Worm (Caenorhabditis elegans) whole organism, L2 larva: ENCODE data around the gene W10G11.2.

Experiments used
- ZK546.5 ChIP-seq: sonication (generic microtip); optimal IDR thresholded peaks from 2 replicates; lab custom pipeline; 2017; ENCODE audit warnings: missing biosample characterization, missing genetic modification characterization
- alr-1 ChIP-seq: fragments of 150-350 bp; optimal IDR thresholded peaks from 2 replicates; lab custom pipeline; 2014; ENCODE audit warnings: missing biosample characterization, missing genetic modification characterization
- elt-3 ChIP-seq: sonication (generic microtip); optimal IDR thresholded peaks from 2 replicates; lab custom pipeline; 2017; ENCODE audit warnings: missing biosample characterization, missing genetic modification characterization
- mdl-1 ChIP-seq, 2 experiments: fragments of 150-350 bp in 1 of 2; sonication (generic microtip) in 1 of 2; optimal IDR thresholded peaks; 2 replicates each; lab custom pipeline; 2017; ENCODE audit warnings: missing biosample characterization in 2 of 2, missing genetic modification characterization in 2 of 2
- nhr-11 ChIP-seq: fragments of 150-350 bp; optimal IDR thresholded peaks from 2 replicates; lab custom pipeline; 2014; ENCODE audit warnings: missing biosample characterization, missing genetic modification characterization
- nhr-6 ChIP-seq: fragments of 150-350 bp; optimal IDR thresholded peaks from 2 replicates; lab custom pipeline; 2014; ENCODE audit warnings: missing biosample characterization, missing genetic modification characterization
- nhr-77 ChIP-seq: fragments of 150-350 bp; optimal IDR thresholded peaks from 2 replicates; lab custom pipeline; 2014; ENCODE audit warnings: missing biosample characterization, missing genetic modification characterization
- peb-1 ChIP-seq: fragments of 150-350 bp; optimal IDR thresholded peaks from 2 replicates; lab custom pipeline; 2014; ENCODE audit warnings: missing biosample characterization, missing genetic modification characterization
- skn-1 ChIP-seq: sonication (generic microtip); optimal IDR thresholded peaks from 2 replicates; lab custom pipeline; 2017; ENCODE audit warnings: missing biosample characterization, missing genetic modification characterization

ce11 chrII:3560592-3560991 is 869 bp downstream of the W10G11.2 start, which contains the start of gene W10G11.1:
- no peak for TF ChIP-seq peb-1
- TF ChIP-seq nhr-6 (tag; lab: Kevin White, UChicago) = no peak
- TF ChIP-seq nhr-77 (tag; lab: Kevin White, UChicago) = no peak
- TF ChIP-seq nhr-11 (tag; lab: Kevin White, UChicago) = no peak
- no peak for TF ChIP-seq elt-3 (tag; lab: Kevin White, UChicago)
- TF ChIP-seq mdl-1 (tag; optimal IDR thresholded peaks at IDR 0.05; lab: Kevin White, UChicago) = no peak
- TF ChIP-seq ZK546.5 (tag; lab: Kevin White, UChicago) = no peak
- no peak for TF ChIP-seq alr-1 (tag; lab: Kevin White, UChicago)
- TF ChIP-seq skn-1 = no peak
